Fruit fly (Drosophila melanogaster): ENCODE data around the gene sud1.

dm6 chr3R:24888418-24888817 lies 29.2 kb downstream of the sud1 start:
- TF ChIP-seq CG8478 (optimal IDR thresholded peaks at IDR 0.05) (no peak), EcR (GFP tag; optimal IDR thresholded peaks at IDR 0.05) (no peak)
